Worm (Caenorhabditis elegans): Measurements from ENCODE around the gene K07B1.7.

DNA sequence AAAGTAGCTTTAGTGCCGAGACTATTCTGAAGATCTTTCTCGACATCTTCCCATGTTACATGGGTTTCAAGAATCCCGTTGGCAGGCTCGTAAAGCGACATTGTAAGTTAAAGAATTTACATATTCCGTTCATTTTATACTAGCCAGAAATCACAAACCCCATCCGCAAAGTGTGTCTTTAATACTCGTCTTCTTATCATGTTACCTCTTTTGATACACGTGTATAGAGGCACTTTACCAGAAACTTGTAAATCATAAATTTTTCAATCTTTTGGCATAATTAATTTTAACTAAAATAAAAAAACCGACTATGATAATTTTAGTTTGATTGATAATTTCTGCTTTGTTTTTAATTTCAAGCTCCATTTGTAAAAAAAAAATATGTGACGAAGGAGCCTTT, 24.2 kb upstream of the K07B1.7 start, which contains the start of gene E02C12.6:
- no peak for TF ChIP-seq nhr-28 (tag; optimal IDR thresholded peaks at IDR 0.05)
- no peak for TF ChIP-seq snpc-4 (tag; optimal IDR thresholded peaks at IDR 0.05)
- TF ChIP-seq isw-1 (GFP tag; IDR thresholded peaks at IDR 0.05): no peak
- no peak for TF ChIP-seq egl-27 (tag; optimal IDR thresholded peaks at IDR 0.05)
- TF ChIP-seq nhr-84 (tag; optimal IDR thresholded peaks at IDR 0.05): no peak
- no peak for TF ChIP-seq pag-3 (tag; optimal IDR thresholded peaks at IDR 0.05; ENCODE audit: borderline replicate concordance, insufficient read depth)
- no peak for TF ChIP-seq swsn-7 (tag; optimal IDR thresholded peaks at IDR 0.05)
- no peak for TF ChIP-seq rnt-1 (tag; optimal IDR thresholded peaks at IDR 0.05)
- TF ChIP-seq unc-130 (tag; optimal IDR thresholded peaks at IDR 0.05): no peak
- no peak for TF ChIP-seq lin-13 (GFP tag; optimal IDR thresholded peaks at IDR 0.05)

All from whole organism, L1 larva.